Worm (Caenorhabditis elegans) whole organism, midembryonic: ENCODE data around the gene Y39G8B.7.

Experiments used
- flt-1 ChIP-seq: fragments of 200-800 bp; sonication (Bioruptor generic); IDR thresholded peaks from 2 replicates; pipeline ENCODE4 v1.3.6; 2022; ENCODE audit warnings: missing genetic modification characterization, missing compliant biosample characterization
- med-1 ChIP-seq: sonication (generic microtip); optimal IDR thresholded peaks from 2 replicates; lab custom pipeline; 2017; ENCODE audit warnings: missing genetic modification characterization, mild to moderate bottlenecking, missing compliant biosample characterization, antibody characterized with exemption, missing genetic modification reagents; ENCODE audit not compliant: insufficient read depth
- tab-1 ChIP-seq: fragments of 200-800 bp; sonication (Bioruptor generic); IDR thresholded peaks from 2 replicates; pipeline ENCODE4 v1.3.6; 2022; ENCODE audit warnings: missing genetic modification characterization, missing compliant biosample characterization

DNA sequence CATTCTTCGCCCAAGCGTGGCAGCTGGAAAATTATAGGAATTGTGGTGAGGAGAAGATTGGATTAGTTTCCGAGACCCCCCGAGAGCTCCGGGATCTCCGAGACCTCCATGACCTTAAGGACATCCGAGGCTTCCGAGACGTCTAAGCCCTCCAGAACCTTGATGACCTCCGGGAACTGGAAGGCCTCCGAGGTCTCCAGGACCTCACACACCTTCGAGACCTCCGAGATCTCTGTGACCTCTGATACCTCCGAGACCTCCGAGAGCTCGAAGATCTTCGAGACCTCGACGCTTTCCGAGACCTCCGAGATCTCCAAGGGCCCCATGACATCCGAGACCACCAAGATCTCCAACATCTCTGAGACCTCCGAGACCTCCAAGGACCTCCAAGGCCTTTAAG, 12.6 kb downstream of the Y39G8B.7 start:
- no peak for TF ChIP-seq tab-1 (GFP tag; lab: Robert Waterston, UW)
- TF ChIP-seq flt-1 (GFP tag; lab: Robert Waterston, UW) = no peak
- TF ChIP-seq med-1 (GFP tag; lab: Kevin White, UChicago) = no peak
